Fruit fly (Drosophila melanogaster) whole organism, prepupa: ENCODE data around the gene CG31875.
A peak's percentile ranks its signal among the peaks of the same experiment; 100 is the strongest.

ENCODE experiments used
- Blimp-1 ChIP-seq: fragments of 200-800 bp; sonication (Bioruptor generic); optimal IDR thresholded peaks from 3 replicates; lab custom pipeline; 2017; ENCODE audit warnings: missing biosample characterization, missing genetic modification characterization, mild to moderate bottlenecking, moderate library complexity, missing genetic modification reagents
- CG10631 ChIP-seq: fragments of 200-800 bp; sonication (Bioruptor generic); optimal IDR thresholded peaks from 2 replicates; lab custom pipeline; 2016; ENCODE audit warnings: missing biosample characterization, missing genetic modification characterization
- CG10669 ChIP-seq: fragments of 200-800 bp; sonication (Bioruptor generic); optimal IDR thresholded peaks from 3 replicates; lab custom pipeline; 2018; ENCODE audit warnings: missing biosample characterization, mild to moderate bottlenecking, missing genetic modification characterization, moderate library complexity
- CG11294 ChIP-seq: fragments of 200-800 bp; sonication (Bioruptor generic); IDR thresholded peaks from 2 replicates; pipeline ENCODE4 v1.3.6; 2022; ENCODE audit warnings: missing biosample characterization, missing genetic modification characterization
- CG11762 ChIP-seq: fragments of 200-800 bp; sonication (Bioruptor generic); optimal IDR thresholded peaks from 3 replicates; lab custom pipeline; 2016; ENCODE audit warnings: missing biosample characterization, missing genetic modification characterization; ENCODE audit not compliant: insufficient read depth
- CG15336 ChIP-seq: fragments of 200-800 bp; sonication (Bioruptor generic); IDR thresholded peaks from 2 replicates; pipeline ENCODE4 v1.3.6; 2022; ENCODE audit warnings: missing biosample characterization, missing genetic modification characterization
- CG16779 ChIP-seq: fragments of 200-800 bp; sonication (Bioruptor generic); optimal IDR thresholded peaks from 3 replicates; lab custom pipeline; 2017; ENCODE audit warnings: missing biosample characterization, mild to moderate bottlenecking, missing genetic modification characterization
- CG3032 ChIP-seq: fragments of 200-800 bp; optimal IDR thresholded peaks from 2 replicates; lab custom pipeline; 2019; ENCODE audit warnings: missing biosample characterization, mild to moderate bottlenecking, missing genetic modification characterization, moderate library complexity
- CG31627 ChIP-seq: fragments of 200-800 bp; sonication (Bioruptor generic); optimal IDR thresholded peaks from 3 replicates; lab custom pipeline; 2016; ENCODE audit warnings: missing biosample characterization, missing genetic modification characterization
- CG32006 ChIP-seq: fragments of 200-800 bp; sonication (Bioruptor generic); optimal IDR thresholded peaks from 3 replicates; lab custom pipeline; 2017; ENCODE audit warnings: missing biosample characterization, mild to moderate bottlenecking, missing genetic modification characterization
- CG34406 ChIP-seq: fragments of 200-800 bp; sonication (Bioruptor generic); optimal IDR thresholded peaks from 3 replicates; lab custom pipeline; 2016; ENCODE audit warnings: missing biosample characterization, missing genetic modification characterization
- CG3919 ChIP-seq: fragments of 200-800 bp; sonication (Bioruptor generic); optimal IDR thresholded peaks from 3 replicates; lab custom pipeline; 2016; ENCODE audit warnings: missing biosample characterization, missing genetic modification characterization
- CG4318 ChIP-seq: fragments of 200-800 bp; sonication (Bioruptor generic); optimal IDR thresholded peaks from 3 replicates; lab custom pipeline; 2017; ENCODE audit warnings: missing biosample characterization, mild to moderate bottlenecking, missing genetic modification characterization
- CG6808 ChIP-seq: fragments of 200-800 bp; sonication (Bioruptor generic); optimal IDR thresholded peaks from 3 replicates; lab custom pipeline; 2017; ENCODE audit warnings: missing biosample characterization, missing genetic modification characterization, mild to moderate bottlenecking, moderate library complexity, missing genetic modification reagents
- CG8119 ChIP-seq: fragments of 200-800 bp; sonication (Bioruptor generic); IDR thresholded peaks from 3 replicates; pipeline ENCODE4 v1.3.6; 2022; ENCODE audit warnings: missing biosample characterization, missing genetic modification characterization
- CG8319 ChIP-seq: fragments of 200-800 bp; sonication (Bioruptor generic); optimal IDR thresholded peaks from 3 replicates; lab custom pipeline; 2016; ENCODE audit warnings: missing biosample characterization, missing genetic modification characterization
- CG8632 ChIP-seq: fragments of 200-800 bp; sonication (Bioruptor generic); optimal IDR thresholded peaks from 3 replicates; lab custom pipeline; 2016; ENCODE audit warnings: missing biosample characterization, missing genetic modification characterization
- CG9139 ChIP-seq: fragments of 200-800 bp; sonication (Bioruptor generic); optimal IDR thresholded peaks from 3 replicates; lab custom pipeline; 2017; ENCODE audit warnings: missing biosample characterization, mild to moderate bottlenecking, missing genetic modification characterization
- Eip75B ChIP-seq: fragments of 200-800 bp; sonication (Bioruptor generic); optimal IDR thresholded peaks from 3 replicates; lab custom pipeline; 2016; ENCODE audit warnings: missing biosample characterization, missing genetic modification characterization
- Eip78C ChIP-seq: fragments of 200-800 bp; sonication (Bioruptor generic); peaks from one replicate; lab custom pipeline; 2016; ENCODE audit warnings: missing biosample characterization, missing genetic modification characterization
- Eip93F ChIP-seq: fragments of 200-800 bp; sonication (Bioruptor generic); optimal IDR thresholded peaks from 2 replicates; lab custom pipeline; 2016; ENCODE audit warnings: missing biosample characterization, mild to moderate bottlenecking, missing genetic modification characterization
- Ets21C ChIP-seq: fragments of 200-800 bp; sonication (Bioruptor generic); optimal IDR thresholded peaks from 3 replicates; lab custom pipeline; 2016; ENCODE audit warnings: missing biosample characterization, missing genetic modification characterization
- Ets96B ChIP-seq: fragments of 200-800 bp; optimal IDR thresholded peaks from 2 replicates; lab custom pipeline; 2019; ENCODE audit warnings: missing biosample characterization, mild to moderate bottlenecking, missing genetic modification characterization, moderate library complexity
- Gug ChIP-seq: fragments of 200-800 bp; sonication (Bioruptor generic); IDR thresholded peaks from 2 replicates; pipeline ENCODE4 v1.3.6; 2022; ENCODE audit warnings: missing biosample characterization, missing genetic modification characterization
- Hr38 ChIP-seq: sonication (Bioruptor generic); optimal IDR thresholded peaks from 2 replicates; lab custom pipeline; 2016; ENCODE audit warnings: missing biosample characterization, missing genetic modification characterization
- Hr39 ChIP-seq: fragments of 200-800 bp; sonication (Bioruptor generic); optimal IDR thresholded peaks from 2 replicates; lab custom pipeline; 2016; ENCODE audit warnings: missing biosample characterization, missing genetic modification characterization
- Hr4 ChIP-seq: fragments of 200-800 bp; sonication (Bioruptor generic); optimal IDR thresholded peaks from 3 replicates; lab custom pipeline; 2016; ENCODE audit warnings: missing biosample characterization, missing genetic modification characterization
- OdsH ChIP-seq: fragments of 200-800 bp; sonication (Bioruptor generic); optimal IDR thresholded peaks from 3 replicates; lab custom pipeline; 2016; ENCODE audit warnings: missing biosample characterization, missing genetic modification characterization
- Sox102F ChIP-seq: fragments of 200-800 bp; sonication (Bioruptor generic); optimal IDR thresholded peaks from 2 replicates; lab custom pipeline; 2016; ENCODE audit warnings: missing biosample characterization, mild to moderate bottlenecking, missing genetic modification characterization
- Sox14 ChIP-seq: fragments of 200-800 bp; sonication (Bioruptor generic); optimal IDR thresholded peaks from 3 replicates; lab custom pipeline; 2016; ENCODE audit warnings: missing biosample characterization, missing genetic modification characterization
- Sox15 ChIP-seq: fragments of 200-800 bp; sonication (Bioruptor generic); optimal IDR thresholded peaks from 3 replicates; lab custom pipeline; 2016; ENCODE audit warnings: missing biosample characterization, missing genetic modification characterization
- achi ChIP-seq: fragments of 200-800 bp; sonication (Bioruptor generic); optimal IDR thresholded peaks from 3 replicates; lab custom pipeline; 2016; ENCODE audit warnings: missing biosample characterization, missing genetic modification characterization
- acj6 ChIP-seq: fragments of 200-800 bp; sonication (Bioruptor generic); optimal IDR thresholded peaks from 3 replicates; lab custom pipeline; 2016; ENCODE audit warnings: missing biosample characterization, missing genetic modification characterization
- cyc ChIP-seq: fragments of 200-800 bp; sonication (Bioruptor generic); optimal IDR thresholded peaks from 3 replicates; lab custom pipeline; 2016; ENCODE audit warnings: missing biosample characterization, missing genetic modification characterization
- dac ChIP-seq: fragments of 200-800 bp; sonication (Bioruptor generic); optimal IDR thresholded peaks from 2 replicates; lab custom pipeline; 2017; ENCODE audit warnings: missing biosample characterization, mild to moderate bottlenecking, missing genetic modification characterization
- dsx ChIP-seq: fragments of 200-800 bp; optimal IDR thresholded peaks from 3 replicates; lab custom pipeline; 2019; ENCODE audit warnings: missing biosample characterization, mild to moderate bottlenecking, missing genetic modification characterization, moderate library complexity; ENCODE audit not compliant: poor library complexity, severe bottlenecking
- eg ChIP-seq: fragments of 200-800 bp; sonication (Bioruptor generic); IDR thresholded peaks from 3 replicates; pipeline ENCODE4 v1.3.6; 2022; ENCODE audit warnings: missing biosample characterization, missing genetic modification characterization
- esn ChIP-seq: fragments of 200-800 bp; sonication (Bioruptor generic); optimal IDR thresholded peaks from 2 replicates; lab custom pipeline; 2016; ENCODE audit warnings: missing biosample characterization, mild to moderate bottlenecking, missing genetic modification characterization, moderate library complexity
- fd59A ChIP-seq: fragments of 200-800 bp; sonication (Bioruptor generic); optimal IDR thresholded peaks from 2 replicates; lab custom pipeline; 2017; ENCODE audit warnings: missing biosample characterization, mild to moderate bottlenecking, missing genetic modification characterization, missing genetic modification reagents
- fd85E ChIP-seq: fragments of 200-800 bp; sonication (Bioruptor generic); optimal IDR thresholded peaks from 3 replicates; lab custom pipeline; 2016; ENCODE audit warnings: missing biosample characterization, missing genetic modification characterization
- fkh ChIP-seq: fragments of 200-800 bp; sonication (Bioruptor generic); optimal IDR thresholded peaks from 3 replicates; lab custom pipeline; 2017; ENCODE audit warnings: missing biosample characterization, mild to moderate bottlenecking, missing genetic modification characterization, moderate library complexity
- lz ChIP-seq: fragments of 200-800 bp; sonication (Bioruptor generic); optimal IDR thresholded peaks from 3 replicates; lab custom pipeline; 2016; ENCODE audit warnings: missing biosample characterization, missing genetic modification characterization
- net ChIP-seq: fragments of 200-800 bp; sonication (Bioruptor generic); optimal IDR thresholded peaks from 3 replicates; lab custom pipeline; 2016; ENCODE audit warnings: missing biosample characterization, missing genetic modification characterization
- pdm3 ChIP-seq: fragments of 200-800 bp; sonication (Bioruptor generic); optimal IDR thresholded peaks from 3 replicates; lab custom pipeline; 2016; ENCODE audit warnings: missing biosample characterization, missing genetic modification characterization
- spab ChIP-seq: fragments of 200-800 bp; sonication (Bioruptor generic); optimal IDR thresholded peaks from 2 replicates; lab custom pipeline; 2017; ENCODE audit warnings: missing biosample characterization, mild to moderate bottlenecking, missing genetic modification characterization, missing genetic modification reagents
- ss ChIP-seq, 2 experiments: fragments of 200-800 bp; sonication (Bioruptor generic); optimal IDR thresholded peaks; 2 replicates in 1 of 2; 3 replicates in 1 of 2; lab custom pipeline; 2017 to 2018; ENCODE audit warnings: mild to moderate bottlenecking in 2 of 2, missing biosample characterization in 2 of 2, missing genetic modification characterization in 2 of 2, moderate library complexity in 1 of 2
- svp ChIP-seq: fragments of 200-800 bp; sonication (Bioruptor generic); peaks from one replicate; lab custom pipeline; 2016; ENCODE audit warnings: missing biosample characterization, missing genetic modification characterization
- topi ChIP-seq: fragments of 200-800 bp; sonication (Bioruptor generic); optimal IDR thresholded peaks from 3 replicates; lab custom pipeline; 2016; ENCODE audit warnings: missing biosample characterization, missing genetic modification characterization
- vri ChIP-seq: fragments of 200-800 bp; sonication (Bioruptor generic); optimal IDR thresholded peaks from 3 replicates; lab custom pipeline; 2016; ENCODE audit warnings: missing biosample characterization, mild to moderate bottlenecking, missing genetic modification characterization

Gene CG31875

DNA sequence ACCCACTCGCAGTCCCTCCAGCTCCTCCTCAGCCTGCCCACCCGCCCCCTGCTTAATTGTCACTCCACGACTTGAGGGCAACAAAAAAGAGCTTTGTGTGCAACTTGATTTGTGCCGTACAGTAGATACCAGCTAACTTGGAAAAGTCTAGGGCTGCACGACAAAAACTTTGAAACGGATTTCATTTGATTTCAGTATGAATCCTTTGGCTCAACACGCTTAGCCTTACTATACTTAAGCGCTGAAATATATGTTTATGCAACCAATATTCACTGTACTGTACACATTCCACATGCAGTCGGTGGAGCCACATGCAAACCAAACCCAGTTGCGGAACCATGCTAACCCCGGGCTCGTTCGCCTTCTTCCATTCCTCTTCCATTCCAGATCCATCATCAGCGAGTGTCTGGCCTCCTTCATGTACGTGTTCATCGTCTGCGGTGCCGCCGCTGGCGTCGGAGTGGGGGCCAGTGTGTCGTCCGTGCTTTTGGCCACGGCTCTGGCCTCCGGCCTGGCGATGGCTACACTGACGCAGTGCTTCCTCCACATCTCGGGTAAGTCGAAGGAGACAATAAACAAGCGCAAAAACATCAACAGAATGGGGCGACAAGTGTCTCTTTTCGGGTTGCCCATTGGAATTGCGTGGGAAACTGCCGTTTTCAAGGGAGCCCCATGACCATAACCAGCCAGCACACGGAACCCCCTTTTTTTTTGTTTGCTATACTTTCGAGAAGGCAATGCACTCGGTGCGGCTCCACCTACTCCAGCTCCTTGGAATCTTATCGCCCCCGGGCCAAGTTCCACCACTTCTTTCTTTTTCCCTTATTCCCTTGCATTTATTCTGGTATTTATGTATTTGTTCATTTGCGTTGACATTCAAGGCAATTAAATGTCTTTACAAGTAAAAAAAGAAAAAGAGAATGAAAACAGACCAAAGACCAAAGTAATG is 15.9 kb downstream of the CG31875 start:
- TF ChIP-seq pdm3 (GFP tag; lab: Kevin White, UChicago) (peak; percentile 89), Gug (GFP tag; lab: Robert Waterston, UW) (peak; percentile 88), Blimp-1 (GFP tag; lab: Kevin White, UChicago) (peak; percentile 78), eg (GFP tag; lab: Robert Waterston, UW) (peak; percentile 94), Eip75B (GFP tag; lab: Kevin White, UChicago) (peak; percentile 83), CG10669 (peak; percentile 94), Sox102F (GFP tag; lab: Kevin White, UChicago) (peak; percentile 94), esn (GFP tag; lab: Kevin White, UChicago) (peak; percentile 94), net (GFP tag; lab: Kevin White, UChicago) (peak; percentile 90), CG34406 (GFP tag; lab: Kevin White, UChicago) (peak; percentile 91), ss (GFP tag; optimal IDR thresholded peaks at IDR 0.05; lab: Kevin White, UChicago) (peak; percentile 92 to 94), CG8319 (GFP tag; lab: Kevin White, UChicago) (peak; percentile 85), CG6808 (GFP tag; lab: Kevin White, UChicago) (peak; percentile 92), dac (GFP tag; lab: Kevin White, UChicago) (peak; percentile 49), Hr38 (GFP tag; lab: Kevin White, UChicago) (no peak), Sox15 (GFP tag; lab: Kevin White, UChicago) (peak; percentile 80), Eip78C (GFP tag; lab: Kevin White, UChicago) (peak; percentile 97), fd85E (GFP tag; lab: Kevin White, UChicago) (peak; percentile 84), CG8119 (GFP tag; lab: Robert Waterston, UW) (peak; percentile 90), spab (peak; percentile 93), Hr4 (GFP tag; lab: Kevin White, UChicago) (peak; percentile 59), CG32006 (GFP tag; lab: Kevin White, UChicago) (peak; percentile 88), cyc (GFP tag; lab: Kevin White, UChicago) (peak; percentile 94), CG3919 (peak; percentile 95), Eip93F (GFP tag; lab: Kevin White, UChicago) (peak; percentile 87), achi (GFP tag; lab: Kevin White, UChicago) (peak; percentile 92), CG15336 (GFP tag; lab: Robert Waterston, UW) (peak; percentile 91), CG11762 (peak; percentile 80), dsx (GFP tag; lab: Kevin White, UChicago) (peak; percentile 94), CG11294 (GFP tag; lab: Robert Waterston, UW) (peak; percentile 79), Hr39 (GFP tag; lab: Kevin White, UChicago) (peak; percentile 93), CG16779 (tag; lab: Kevin White, UChicago) (peak; percentile 72), CG4318 (peak; percentile 78), topi (GFP tag; lab: Kevin White, UChicago) (peak; percentile 92), fd59A (peak; percentile 91), CG31627 (peak; percentile 93), vri (GFP tag; lab: Kevin White, UChicago) (peak; percentile 75), CG8632 (GFP tag; lab: Kevin White, UChicago) (peak; percentile 85), CG3032 (peak; percentile 93), Sox14 (GFP tag; lab: Kevin White, UChicago) (peak; percentile 94), acj6 (GFP tag; lab: Kevin White, UChicago) (peak; percentile 93), Ets96B (tag; lab: Kevin White, UChicago) (peak; percentile 94), CG9139 (peak; percentile 90), CG10631 (peak; percentile 94), Ets21C (GFP tag; lab: Kevin White, UChicago) (peak; percentile 88), lz (GFP tag; lab: Kevin White, UChicago) (peak; percentile 81), fkh (no peak), OdsH (GFP tag; lab: Kevin White, UChicago) (peak; percentile 90), svp (GFP tag; lab: Kevin White, UChicago) (peak; percentile 97)
